Worm (Caenorhabditis elegans): Measurements from ENCODE around the gene snf-7.
A peak's percentile ranks its signal among the peaks of the same experiment; 100 is the strongest.

The snf-7 gene

ce11 chrIII:13032429-13033018 lies 27.3 kb downstream of the snf-7 start:
- no peak for TF ChIP-seq cog-1 (tag; optimal IDR thresholded peaks at IDR 0.05)
- no peak for TF ChIP-seq ztf-29 (GFP tag; IDR thresholded peaks at IDR 0.05)
- TF ChIP-seq flt-1 (GFP tag; IDR thresholded peaks at IDR 0.05), result 0 out of 2 replicates have a peak, but pooled peaks have one; percentile 5
- no peak for TF ChIP-seq tab-1 (GFP tag; IDR thresholded peaks at IDR 0.05)
- no peak for TF ChIP-seq klf-2 (GFP tag; conservative IDR thresholded peaks at IDR 0.05)
- TF ChIP-seq ref-1 (GFP tag; conservative IDR thresholded peaks at IDR 0.05), result no peak
- 0 out of 2 replicates have a peak, but pooled peaks have one; percentile 12 for TF ChIP-seq ztf-23 (GFP tag; IDR thresholded peaks at IDR 0.05)
- no peak for TF ChIP-seq med-1 (GFP tag; optimal IDR thresholded peaks at IDR 0.05; ENCODE audit: insufficient read depth)
- no peak for TF ChIP-seq T22C8.4 (GFP tag; IDR thresholded peaks at IDR 0.05)

- no peak for TF ChIP-seq tab-1 (GFP tag; IDR thresholded peaks at IDR 0.05)
- no peak for TF ChIP-seq T22C8.4 (GFP tag; IDR thresholded peaks at IDR 0.05)
- no peak for TF ChIP-seq cog-1 (tag; optimal IDR thresholded peaks at IDR 0.05)
- no peak for TF ChIP-seq med-1 (GFP tag; optimal IDR thresholded peaks at IDR 0.05; ENCODE audit: insufficient read depth)
- no peak for TF ChIP-seq ref-1 (GFP tag; conservative IDR thresholded peaks at IDR 0.05)
- TF ChIP-seq ztf-29 (GFP tag; IDR thresholded peaks at IDR 0.05), result no peak
- no peak for TF ChIP-seq flt-1 (GFP tag; IDR thresholded peaks at IDR 0.05)
- no peak for TF ChIP-seq klf-2 (GFP tag; conservative IDR thresholded peaks at IDR 0.05)
- no peak for TF ChIP-seq ztf-23 (GFP tag; IDR thresholded peaks at IDR 0.05)
Observed at ce11 chrIII:13039739-13040138, 34.5 kb downstream of the snf-7 start, which contains the start of gene F54F12.2. F54F12.2 (plus strand) TSS chrIII:13040039.

ce11 chrIII:13049956-13050355 lies 44.7 kb downstream of the snf-7 start:
- TF ChIP-seq tab-1 (GFP tag; IDR thresholded peaks at IDR 0.05), result no peak
- TF ChIP-seq med-1 (GFP tag; optimal IDR thresholded peaks at IDR 0.05; ENCODE audit: insufficient read depth), result no peak
- TF ChIP-seq klf-2 (GFP tag; conservative IDR thresholded peaks at IDR 0.05), result no peak
- no peak for TF ChIP-seq ref-1 (GFP tag; conservative IDR thresholded peaks at IDR 0.05)

ce11 chrIII:13055342-13055741 lies 50.1 kb downstream of the snf-7 start, which contains the start of gene F54F12.1:
F54F12.1 (minus strand) TSS chrIII:13055442.
- no peak for TF ChIP-seq klf-2 (GFP tag; conservative IDR thresholded peaks at IDR 0.05)
- TF ChIP-seq flt-1 (GFP tag; IDR thresholded peaks at IDR 0.05), result no peak
- no peak for TF ChIP-seq med-1 (GFP tag; optimal IDR thresholded peaks at IDR 0.05; ENCODE audit: insufficient read depth)
- no peak for TF ChIP-seq cog-1 (tag; optimal IDR thresholded peaks at IDR 0.05)
- no peak for TF ChIP-seq ztf-29 (GFP tag; IDR thresholded peaks at IDR 0.05)
- TF ChIP-seq T22C8.4 (GFP tag; IDR thresholded peaks at IDR 0.05), result no peak
- TF ChIP-seq tab-1 (GFP tag; IDR thresholded peaks at IDR 0.05), result no peak
- no peak for TF ChIP-seq ref-1 (GFP tag; conservative IDR thresholded peaks at IDR 0.05)
- TF ChIP-seq ztf-23 (GFP tag; IDR thresholded peaks at IDR 0.05), result no peak

ce11 chrIII:13056230-13056629 lies 51.0 kb downstream of the snf-7 start:
- TF ChIP-seq ztf-29 (GFP tag; IDR thresholded peaks at IDR 0.05) (peak; percentile 58; the same call in 1 of the 2 replicates), tab-1 (GFP tag; IDR thresholded peaks at IDR 0.05) (no peak)

ce11 chrIII:13056735-13057134 lies 51.5 kb downstream of the snf-7 start:
- TF ChIP-seq med-1 (GFP tag; optimal IDR thresholded peaks at IDR 0.05; ENCODE audit: insufficient read depth) (no peak), tab-1 (GFP tag; IDR thresholded peaks at IDR 0.05) (no peak), flt-1 (GFP tag; IDR thresholded peaks at IDR 0.05) (no peak), ref-1 (GFP tag; conservative IDR thresholded peaks at IDR 0.05) (no peak), T22C8.4 (GFP tag; IDR thresholded peaks at IDR 0.05) (no peak), ztf-29 (GFP tag; IDR thresholded peaks at IDR 0.05) (no peak), ztf-23 (GFP tag; IDR thresholded peaks at IDR 0.05) (no peak), klf-2 (GFP tag; conservative IDR thresholded peaks at IDR 0.05) (no peak), cog-1 (tag; optimal IDR thresholded peaks at IDR 0.05) (no peak)

ce11 chrIII:13058140-13058539 lies 52.9 kb downstream of the snf-7 start:
- no peak for TF ChIP-seq tab-1 (GFP tag; IDR thresholded peaks at IDR 0.05)
- TF ChIP-seq cog-1 (tag; optimal IDR thresholded peaks at IDR 0.05), result no peak
- no peak for TF ChIP-seq ztf-23 (GFP tag; IDR thresholded peaks at IDR 0.05)
- TF ChIP-seq med-1 (GFP tag; optimal IDR thresholded peaks at IDR 0.05; ENCODE audit: insufficient read depth), result no peak
- no peak for TF ChIP-seq T22C8.4 (GFP tag; IDR thresholded peaks at IDR 0.05)
- no peak for TF ChIP-seq ztf-29 (GFP tag; IDR thresholded peaks at IDR 0.05)
- TF ChIP-seq flt-1 (GFP tag; IDR thresholded peaks at IDR 0.05), result no peak
- TF ChIP-seq ref-1 (GFP tag; conservative IDR thresholded peaks at IDR 0.05), result no peak
- no peak for TF ChIP-seq klf-2 (GFP tag; conservative IDR thresholded peaks at IDR 0.05)

ce11 chrIII:13059335-13059734 lies 54.1 kb downstream of the snf-7 start:
- TF ChIP-seq klf-2 (GFP tag; conservative IDR thresholded peaks at IDR 0.05) (no peak), cog-1 (tag; optimal IDR thresholded peaks at IDR 0.05) (no peak), ztf-29 (GFP tag; IDR thresholded peaks at IDR 0.05) (no peak), ref-1 (GFP tag; conservative IDR thresholded peaks at IDR 0.05) (no peak), tab-1 (GFP tag; IDR thresholded peaks at IDR 0.05) (no peak)
